Worm (Caenorhabditis elegans) whole organism, young adult: Measurements from ENCODE around the gene Y4C6B.7.
"Not testable (repeated sequence)": the region's sequence is repeated elsewhere in the genome, so short reads cannot be mapped to it uniquely, and the experiment has no call there.

Experiments
- C17E4.6 ChIP-seq: fragments of 200-800 bp; sonication (Bioruptor generic); IDR thresholded peaks from 2 replicates; pipeline ENCODE4 v1.3.6; 2022; ENCODE audit warnings: missing genetic modification reagents, missing genetic modification characterization, missing compliant biosample characterization
- F33H1.4 ChIP-seq: fragments of 200-800 bp; sonication (Bioruptor generic); IDR thresholded peaks from 2 replicates; pipeline ENCODE4 v1.3.6; 2022; ENCODE audit warnings: missing genetic modification reagents, missing genetic modification characterization, missing compliant biosample characterization
- F37B4.10 ChIP-seq: fragments of 200-800 bp; sonication (Bioruptor generic); IDR thresholded peaks from 2 replicates; pipeline ENCODE4 v1.3.6; 2022; ENCODE audit warnings: missing genetic modification characterization, missing compliant biosample characterization
- F39B2.1 ChIP-seq: fragments of 200-800 bp; sonication (Bioruptor generic); IDR thresholded peaks from 2 replicates; pipeline ENCODE4 v1.3.6; 2022; ENCODE audit warnings: missing genetic modification reagents, missing genetic modification characterization, missing compliant biosample characterization
- F52B5.7 ChIP-seq: sonication (generic microtip); optimal IDR thresholded peaks from 2 replicates; lab custom pipeline; 2016; ENCODE audit warnings: mild to moderate bottlenecking, missing genetic modification characterization, missing compliant biosample characterization
- F57C9.4 ChIP-seq: sonication (generic microtip); optimal IDR thresholded peaks from 2 replicates; lab custom pipeline; 2017; ENCODE audit warnings: mild to moderate bottlenecking, missing genetic modification characterization, missing compliant biosample characterization
- K11D2.4 ChIP-seq: fragments of 200-800 bp; sonication (Bioruptor generic); IDR thresholded peaks from 2 replicates; pipeline ENCODE4 v1.3.6; 2022; ENCODE audit warnings: missing genetic modification reagents, missing genetic modification characterization, missing compliant biosample characterization
- T26A5.8 ChIP-seq: sonication (generic microtip); optimal IDR thresholded peaks from 2 replicates; lab custom pipeline; 2016; ENCODE audit warnings: missing genetic modification characterization, missing compliant biosample characterization
- Y56A3A.18 ChIP-seq: fragments of 200-800 bp; sonication (Bioruptor generic); IDR thresholded peaks from 2 replicates; pipeline ENCODE4 v1.3.6; 2022; ENCODE audit warnings: missing genetic modification reagents, missing genetic modification characterization, missing compliant biosample characterization
- akir-1 ChIP-seq: fragments of 200-800 bp; sonication (Bioruptor generic); optimal IDR thresholded peaks from 2 replicates; lab custom pipeline; 2018; ENCODE audit warnings: mild to moderate bottlenecking, missing genetic modification characterization, moderate library complexity, missing compliant biosample characterization
- aptf-2 ChIP-seq: fragments of 200-800 bp; sonication (Bioruptor generic); conservative IDR thresholded peaks from 2 replicates; pipeline ENCODE4 v1.3.6; 2022; ENCODE audit warnings: missing genetic modification reagents, missing genetic modification characterization, missing compliant biosample characterization
- aptf-3 ChIP-seq: fragments of 200-800 bp; sonication (Bioruptor generic); IDR thresholded peaks from 2 replicates; pipeline ENCODE4 v1.3.6; 2022; ENCODE audit warnings: missing genetic modification characterization, missing compliant biosample characterization
- atf-7 ChIP-seq: sonication (generic microtip); optimal IDR thresholded peaks from 2 replicates; lab custom pipeline; 2017; ENCODE audit warnings: mild to moderate bottlenecking, missing genetic modification characterization, missing compliant biosample characterization
- attf-3 ChIP-seq: fragments of 200-800 bp; sonication (Bioruptor generic); conservative IDR thresholded peaks from 2 replicates; pipeline ENCODE4 v1.3.6; 2022; ENCODE audit warnings: missing genetic modification reagents, missing genetic modification characterization, missing compliant biosample characterization
- bed-2 ChIP-seq: fragments of 200-800 bp; sonication (Bioruptor generic); IDR thresholded peaks from 2 replicates; pipeline ENCODE4 v1.3.6; 2022; ENCODE audit warnings: missing genetic modification reagents, missing genetic modification characterization, missing compliant biosample characterization
- ceh-100 ChIP-seq: fragments of 200-800 bp; sonication (Bioruptor generic); IDR thresholded peaks from 2 replicates; pipeline ENCODE4 v1.3.6; 2022; ENCODE audit warnings: missing genetic modification reagents, missing genetic modification characterization, missing compliant biosample characterization
- ceh-91 ChIP-seq: fragments of 200-800 bp; sonication (Bioruptor generic); IDR thresholded peaks from 2 replicates; pipeline ENCODE4 v1.3.6; 2022; ENCODE audit warnings: missing genetic modification reagents, missing genetic modification characterization, missing compliant biosample characterization
- dpff-1 ChIP-seq: sonication (generic microtip); optimal IDR thresholded peaks from 2 replicates; lab custom pipeline; 2017; ENCODE audit warnings: mild to moderate bottlenecking, missing genetic modification characterization, missing compliant biosample characterization
- egl-18 ChIP-seq: fragments of 200-800 bp; sonication (Bioruptor generic); IDR thresholded peaks from 2 replicates; pipeline ENCODE4 v1.3.6; 2022; ENCODE audit warnings: missing genetic modification reagents, missing genetic modification characterization, missing compliant biosample characterization
- ekl-4 ChIP-seq: fragments of 200-800 bp; sonication (Bioruptor generic); IDR thresholded peaks from 2 replicates; pipeline ENCODE4 v1.3.6; 2022; ENCODE audit warnings: missing genetic modification reagents, missing genetic modification characterization, missing compliant biosample characterization
- lin-26 ChIP-seq: fragments of 200-800 bp; sonication (Bioruptor generic); IDR thresholded peaks from 2 replicates; pipeline ENCODE4 v1.3.6; 2022; ENCODE audit warnings: missing genetic modification reagents, missing genetic modification characterization, missing compliant biosample characterization
- lir-1 ChIP-seq: fragments of 200-800 bp; sonication (Bioruptor generic); conservative IDR thresholded peaks from 2 replicates; pipeline ENCODE4 v1.3.6; 2022; ENCODE audit warnings: missing genetic modification reagents, missing genetic modification characterization, missing compliant biosample characterization
- lsl-1 ChIP-seq: fragments of 200-800 bp; sonication (Bioruptor generic); optimal IDR thresholded peaks from 2 replicates; lab custom pipeline; 2018; ENCODE audit warnings: mild to moderate bottlenecking, missing genetic modification characterization, moderate library complexity, missing compliant biosample characterization
- madf-10 ChIP-seq: sonication (generic microtip); optimal IDR thresholded peaks from 2 replicates; lab custom pipeline; 2016; ENCODE audit warnings: mild to moderate bottlenecking, missing genetic modification characterization, missing compliant biosample characterization
- madf-3 ChIP-seq: fragments of 200-800 bp; sonication (Bioruptor generic); IDR thresholded peaks from 2 replicates; pipeline ENCODE4 v1.3.6; 2022; ENCODE audit warnings: missing genetic modification reagents, missing genetic modification characterization, missing compliant biosample characterization
- mxl-1 ChIP-seq: sonication (generic microtip); optimal IDR thresholded peaks from 2 replicates; lab custom pipeline; 2016; ENCODE audit warnings: missing genetic modification characterization, missing compliant biosample characterization
- rcor-1 ChIP-seq: fragments of 200-800 bp; sonication (Bioruptor generic); IDR thresholded peaks from 2 replicates; pipeline ENCODE4 v1.3.6; 2022; ENCODE audit warnings: missing genetic modification reagents, missing genetic modification characterization, missing compliant biosample characterization
- sdz-38 ChIP-seq: sonication (generic microtip); optimal IDR thresholded peaks from 2 replicates; lab custom pipeline; 2016; ENCODE audit warnings: missing genotype, missing genetic modification characterization, missing compliant biosample characterization
- snpc-1.1 ChIP-seq: sonication (generic microtip); optimal IDR thresholded peaks from 2 replicates; lab custom pipeline; 2017; ENCODE audit warnings: missing genetic modification characterization, mild to moderate bottlenecking, missing compliant biosample characterization, antibody characterized with exemption, moderate library complexity, missing genotype, missing genetic modification reagents; ENCODE audit not compliant: insufficient read depth
- snpc-3.4 ChIP-seq: sonication (generic microtip); optimal IDR thresholded peaks from 2 replicates; lab custom pipeline; 2017; ENCODE audit warnings: missing genetic modification characterization, mild to moderate bottlenecking, missing compliant biosample characterization, antibody characterized with exemption, moderate library complexity, missing genotype, missing genetic modification reagents
- snpc-4 ChIP-seq, 5 experiments: fragments of 150-350 bp in 1 of 5; sonication (generic microtip) in 4 of 5; optimal IDR thresholded peaks; 2 replicates each; lab custom pipeline; 2014 to 2018; ENCODE audit warnings: missing genetic modification characterization in 5 of 5, missing biosample characterization in 3 of 5, antibody characterized with exemption in 2 of 5, mild to moderate bottlenecking in 2 of 5, missing compliant biosample characterization in 2 of 5, missing genotype in 2 of 5, moderate library complexity in 2 of 5, missing genetic modification reagents in 1 of 5
- tbx-9 ChIP-seq: sonication (generic microtip); optimal IDR thresholded peaks from 2 replicates; lab custom pipeline; 2016; ENCODE audit warnings: borderline replicate concordance, missing genetic modification characterization, inconsistent platforms, missing compliant biosample characterization
- ztf-18 ChIP-seq: sonication (generic microtip); optimal IDR thresholded peaks from 2 replicates; lab custom pipeline; 2016; ENCODE audit warnings: missing genotype, mild to moderate bottlenecking, missing genetic modification characterization, missing compliant biosample characterization

The Y4C6B.7 gene

ce11 chrIV:5316223-5316622 lies 37.0 kb downstream of the Y4C6B.7 start, which contains the start of gene msp-65:
Gene msp-65, plus strand, starts transcription at chrIV:5316523.
- not testable (repeated sequence) for TF ChIP-seq egl-18; madf-3 (GFP tag; lab: Robert Waterston, UW); F52B5.7
- TF ChIP-seq, all 124 proteins: peak for 0; not testable (repeated sequence) for 124

ce11 chrIV:5313011-5313410 lies 40.3 kb downstream of the Y4C6B.7 start, which contains the start of the genes msp-59 and ZK354.2:
Gene msp-59, minus strand, starts transcription at chrIV:5313111.
Gene ZK354.2, plus strand, starts transcription at chrIV:5313405.
- not testable (repeated sequence) for TF ChIP-seq madf-10 (tag; lab: Kevin White, UChicago); C17E4.6; F39B2.1

- TF ChIP-seq F33H1.4 (no peak), sdz-38 (tag; lab: Kevin White, UChicago) (no peak), ceh-100 (GFP tag; lab: Robert Waterston, UW) (no peak), madf-3 (GFP tag; lab: Robert Waterston, UW) (no peak), snpc-3.4 (tag; lab: Kevin White, UChicago) (no peak), Y56A3A.18 (GFP tag; lab: Robert Waterston, UW) (no peak), K11D2.4 (no peak), dpff-1 (tag; lab: Kevin White, UChicago) (no peak), lir-1 (no peak), attf-3 (GFP tag; lab: Robert Waterston, UW) (no peak), rcor-1 (GFP tag; lab: Robert Waterston, UW) (no peak), T26A5.8 (no peak)
Measured at ce11 chrIV:5309742-5310141, 43.5 kb downstream of the Y4C6B.7 start, which contains the start of gene ZK354.3. Gene ZK354.3, plus strand, starts transcription at chrIV:5310042.

ce11 chrIV:5309137-5309536 lies 44.1 kb downstream of the Y4C6B.7 start:
- peak; percentile 60 for TF ChIP-seq snpc-1.1 (tag; lab: Kevin White, UChicago)
- TF ChIP-seq snpc-4 (GFP tag; optimal IDR thresholded peaks at IDR 0.05; lab: Kevin White, UChicago), result peak; percentile 70
- TF ChIP-seq snpc-4 (tag; optimal IDR thresholded peaks at IDR 0.05; lab: Kevin White, UChicago), result peak; percentile 49 to 96 (median 83)

ce11 chrIV:5308046-5308643 lies 45.1 kb downstream of the Y4C6B.7 start, which contains the start of the genes ZK354.9 and msp-58:
Gene ZK354.9, minus strand, starts transcription at chrIV:5308146.
Gene msp-58, plus strand, starts transcription at chrIV:5308593.
- TF ChIP-seq atf-7 (tag; lab: Kevin White, UChicago); tbx-9; bed-2: not testable (repeated sequence)

ce11 chrIV:5306040-5306439 lies 47.2 kb downstream of the Y4C6B.7 start, which contains the start of gene ZK354.8:
Gene ZK354.8, minus strand, starts transcription at chrIV:5306140.
- TF ChIP-seq aptf-2 (GFP tag; lab: Robert Waterston, UW) (no peak), ekl-4 (no peak), lin-26 (no peak)
- TF ChIP-seq, all 124 proteins: peak for 0

- no peak for TF ChIP-seq ztf-18
- TF ChIP-seq mxl-1 (tag; lab: Kevin White, UChicago), result no peak
- no peak for TF ChIP-seq lsl-1
- no peak for TF ChIP-seq akir-1 (GFP tag; lab: Kevin White, UChicago)
- TF ChIP-seq aptf-3 (GFP tag; lab: Robert Waterston, UW), result no peak
- TF ChIP-seq F57C9.4, result no peak
- TF ChIP-seq ceh-91 (GFP tag; lab: Robert Waterston, UW), result no peak
- TF ChIP-seq F37B4.10 (GFP tag; lab: Robert Waterston, UW), result no peak
- TF ChIP-seq rcor-1 (GFP tag; lab: Robert Waterston, UW), result no peak
Measured at ce11 chrIV:5303030-5303429, 50.2 kb downstream of the Y4C6B.7 start, which contains the start of gene ZK354.7. Gene ZK354.7, minus strand, starts transcription at chrIV:5303130.
